Worm (Caenorhabditis elegans): Measurements from ENCODE around the gene trpp-1.
"Not testable (repeated sequence)": the region's sequence is repeated elsewhere in the genome, so short reads cannot be mapped to it uniquely, and the experiment has no call there.

trpp-1 gene

DNA sequence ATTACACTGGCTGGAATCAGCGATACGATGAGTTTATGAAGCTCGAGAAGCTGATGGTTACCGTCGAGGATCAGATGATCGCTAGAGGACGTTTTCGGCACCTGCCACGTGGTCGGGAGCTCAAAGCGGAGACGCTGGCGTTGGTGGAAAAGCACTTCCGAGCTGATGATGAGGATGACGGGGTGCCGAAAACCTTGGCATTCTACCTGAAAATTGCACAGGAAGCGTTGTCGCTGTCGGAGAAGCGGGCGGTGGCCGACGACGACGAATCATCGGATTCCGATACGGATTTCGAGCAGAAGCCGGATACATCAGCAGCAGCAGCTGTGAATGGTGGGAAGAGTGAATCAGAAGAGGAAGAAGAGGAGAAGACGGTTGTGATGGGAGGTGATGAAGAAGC is 6.6 kb upstream of the trpp-1 start:
- TF ChIP-seq jun-1 (tag; optimal IDR thresholded peaks at IDR 0.05) = no peak
- no peak for TF ChIP-seq nhr-12 (tag; optimal IDR thresholded peaks at IDR 0.05)
- TF ChIP-seq aha-1 (tag; optimal IDR thresholded peaks at IDR 0.05) = no peak
- no peak for TF ChIP-seq grh-1 (GFP tag; IDR thresholded peaks at IDR 0.05)
- no peak for TF ChIP-seq nhr-20 (tag; optimal IDR thresholded peaks at IDR 0.05)
- TF ChIP-seq ztf-4 (tag; optimal IDR thresholded peaks at IDR 0.05) = no peak

ce11 chrV:203855-204432 is 2.5 kb downstream of the trpp-1 start, which contains the start of gene lec-12:
Gene lec-12, plus strand, starts transcription at chrV:204382.
- TF ChIP-seq mep-1 (tag; optimal IDR thresholded peaks at IDR 0.05) (peak; percentile 15), ceh-8 (GFP tag; optimal IDR thresholded peaks at IDR 0.05) (no peak), ceh-82 (tag; optimal IDR thresholded peaks at IDR 0.05) (no peak), aly-2 (tag; optimal IDR thresholded peaks at IDR 0.05) (no peak), efl-1 (optimal IDR thresholded peaks at IDR 0.05) (no peak), efl-1 (GFP tag; optimal IDR thresholded peaks at IDR 0.05 in 1 of 2) (peak in 1 of 2 experiments; percentile 8), lsy-2 (tag; optimal IDR thresholded peaks at IDR 0.05) (peak in 1 of 2 experiments; percentile 10), irx-1 (tag; optimal IDR thresholded peaks at IDR 0.05) (peak; percentile 14), nhr-20 (tag; optimal IDR thresholded peaks at IDR 0.05) (peak; percentile 24), skn-1 (tag; optimal IDR thresholded peaks at IDR 0.05) (peak; percentile 11), nhr-90 (tag; optimal IDR thresholded peaks at IDR 0.05; ENCODE audit: poor library complexity) (no peak), nhr-47 (tag; optimal IDR thresholded peaks at IDR 0.05) (peak; percentile 16), nhr-71 (tag; optimal IDR thresholded peaks at IDR 0.05) (peak; percentile 25), fkh-8 (tag; optimal IDR thresholded peaks at IDR 0.05) (peak; percentile 8), snu-23 (GFP tag; optimal IDR thresholded peaks at IDR 0.05) (peak; percentile 21)

- TF ChIP-seq mab-9 (GFP tag; IDR thresholded peaks at IDR 0.05) (0 out of 2 replicates have a peak, but pooled peaks have one; percentile 19), fkh-4 (tag; optimal IDR thresholded peaks at IDR 0.05; ENCODE audit: borderline replicate concordance) (no peak), efl-1 (optimal IDR thresholded peaks at IDR 0.05) (no peak), efl-1 (GFP tag; optimal IDR thresholded peaks at IDR 0.05 in 1 of 2) (peak in 1 of 2 experiments; percentile 40), nhr-77 (tag; optimal IDR thresholded peaks at IDR 0.05) (no peak)
Measured at ce11 chrV:206814-207213, 5.4 kb downstream of the trpp-1 start.

ce11 chrV:211388-212168 is 10.2 kb downstream of the trpp-1 start:
- no peak for TF ChIP-seq lin-13 (GFP tag; optimal IDR thresholded peaks at IDR 0.05)
- TF ChIP-seq sptf-1 (tag; optimal IDR thresholded peaks at IDR 0.05) = no peak
- TF ChIP-seq dsc-1 (tag; optimal IDR thresholded peaks at IDR 0.05) = peak; percentile 92
- TF ChIP-seq efl-1 (optimal IDR thresholded peaks at IDR 0.05) = no peak
- peak in 1 of 2 experiments; percentile 3 for TF ChIP-seq efl-1 (GFP tag; optimal IDR thresholded peaks at IDR 0.05 in 1 of 2)
- TF ChIP-seq fkh-4 (tag; optimal IDR thresholded peaks at IDR 0.05; ENCODE audit: borderline replicate concordance) = peak; percentile 67
- peak; percentile 86 for TF ChIP-seq nhr-20 (tag; optimal IDR thresholded peaks at IDR 0.05)
- TF ChIP-seq tbx-2 (tag; optimal IDR thresholded peaks at IDR 0.05) = no peak
- TF ChIP-seq elt-2 (tag; optimal IDR thresholded peaks at IDR 0.05) = peak; percentile 20
- TF ChIP-seq skn-1 (tag; optimal IDR thresholded peaks at IDR 0.05) = peak; percentile 23
- no peak for TF ChIP-seq blmp-1 (tag; optimal IDR thresholded peaks at IDR 0.05)

- not testable (repeated sequence) for TF ChIP-seq pqm-1 (tag; optimal IDR thresholded peaks at IDR 0.05); ceh-63 (GFP tag; optimal IDR thresholded peaks at IDR 0.05); unc-86 (tag; optimal IDR thresholded peaks at IDR 0.05)
Measured at ce11 chrV:212687-213086, 11.3 kb downstream of the trpp-1 start, which contains the start of gene DC2.5. Gene DC2.5, minus strand, starts transcription at chrV:212787.
